Fruit fly (Drosophila melanogaster) whole organism, prepupa: ENCODE measurements around the gene Alp11.

ENCODE experiments used
- CG6276 ChIP-seq: fragments of 200-800 bp; sonication (Bioruptor generic); optimal IDR thresholded peaks from 2 replicates; lab custom pipeline; 2017; ENCODE audit warnings: missing biosample characterization, mild to moderate bottlenecking, missing genetic modification characterization
- fd59A ChIP-seq: fragments of 200-800 bp; sonication (Bioruptor generic); optimal IDR thresholded peaks from 2 replicates; lab custom pipeline; 2017; ENCODE audit warnings: missing biosample characterization, mild to moderate bottlenecking, missing genetic modification characterization, missing genetic modification reagents
- fd85E ChIP-seq: fragments of 200-800 bp; sonication (Bioruptor generic); optimal IDR thresholded peaks from 3 replicates; lab custom pipeline; 2016; ENCODE audit warnings: missing biosample characterization, missing genetic modification characterization

DNA sequence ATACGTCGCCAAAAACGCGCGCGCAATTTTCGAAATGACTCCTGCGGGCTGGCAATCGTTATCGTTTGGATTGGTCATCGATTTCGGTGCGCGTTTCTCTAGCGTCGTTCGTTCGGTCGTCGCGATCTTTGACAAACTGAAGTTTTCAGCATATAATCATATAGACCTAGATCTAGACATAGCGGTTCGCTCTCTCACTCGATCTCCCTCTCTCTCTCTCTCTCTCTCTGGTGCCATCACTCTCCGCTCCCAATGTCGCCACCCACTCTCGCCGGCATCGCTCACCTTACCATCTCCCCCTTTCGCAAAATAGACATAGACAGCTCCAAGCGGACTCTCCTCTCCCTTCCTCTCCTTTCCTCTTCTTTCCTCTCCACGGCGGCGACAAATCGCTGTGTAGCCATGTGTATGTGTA, 45.8 kb downstream of the Alp11 start, which contains the start of gene sog:
- TF ChIP-seq CG6276 (GFP tag; lab: Kevin White, UChicago) = no peak
- no peak for TF ChIP-seq fd85E (GFP tag; lab: Kevin White, UChicago)
- no peak for TF ChIP-seq fd59A
